Worm (Caenorhabditis elegans) whole organism, L4 larva: Measurements from ENCODE around the gene bath-4.

Experiments
- F49E8.2 ChIP-seq: sonication (generic microtip); optimal IDR thresholded peaks from 2 replicates; lab custom pipeline; 2016; ENCODE audit warnings: missing compliant biosample characterization, mild to moderate bottlenecking, missing genetic modification characterization, borderline replicate concordance
- fkh-10 ChIP-seq: fragments of 150-350 bp; optimal IDR thresholded peaks from 2 replicates; lab custom pipeline; 2014; ENCODE audit warnings: missing biosample characterization, missing genetic modification reagents, missing genetic modification characterization
- nhr-76 ChIP-seq: fragments of 150-350 bp; optimal IDR thresholded peaks from 2 replicates; lab custom pipeline; 2014; ENCODE audit warnings: missing biosample characterization, missing genetic modification characterization
- saeg-2 ChIP-seq: fragments of 200-800 bp; sonication (Bioruptor generic); IDR thresholded peaks from 2 replicates; pipeline ENCODE4 v1.3.6; 2022; ENCODE audit warnings: missing genetic modification reagents, missing genetic modification characterization, missing compliant biosample characterization
- skn-1 ChIP-seq: fragments of 150-350 bp; optimal IDR thresholded peaks from 2 replicates; lab custom pipeline; 2014; ENCODE audit warnings: missing biosample characterization, missing genetic modification characterization

DNA sequence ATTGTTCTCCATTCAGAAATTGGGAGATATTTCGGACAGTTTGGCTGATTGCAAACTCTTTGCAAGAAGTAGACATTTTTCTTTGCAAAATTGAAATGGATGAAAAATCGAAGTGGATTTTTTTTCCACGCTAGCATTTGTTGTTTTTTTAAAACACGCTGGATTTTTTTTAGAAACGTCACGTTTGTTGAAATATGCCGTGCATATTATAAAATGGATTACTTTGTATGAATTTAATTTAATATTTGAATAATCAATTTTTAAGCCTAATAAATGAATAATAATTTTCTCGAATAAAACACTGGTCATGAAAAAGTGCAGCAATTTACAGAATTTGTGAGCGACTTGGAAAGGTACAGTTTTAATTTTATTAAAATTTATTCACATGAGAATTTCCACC is 27.3 kb upstream of the bath-4 start, which contains the start of gene ZK250.14:
- TF ChIP-seq nhr-76 (tag; lab: Kevin White, UChicago) = no peak
- no peak for TF ChIP-seq skn-1 (tag; lab: Kevin White, UChicago)
- TF ChIP-seq fkh-10 = no peak
- no peak for TF ChIP-seq F49E8.2 (tag; lab: Kevin White, UChicago)
- TF ChIP-seq saeg-2 = no peak
